Worm (Caenorhabditis elegans) whole organism, L4 larva: ENCODE data around the gene asp-18.

Experiments used
- aly-2 ChIP-seq: sonication (generic microtip); optimal IDR thresholded peaks from 2 replicates; lab custom pipeline; 2018; ENCODE audit warnings: missing biosample characterization, missing genetic modification characterization
- ama-1 ChIP-seq: fragments of 150-350 bp; optimal IDR thresholded peaks from 2 replicates; lab custom pipeline; 2014; ENCODE audit warnings: inconsistent platforms, mixed read lengths
- ceh-44 ChIP-seq: fragments of 200-800 bp; sonication (Bioruptor generic); IDR thresholded peaks from 2 replicates; pipeline ENCODE4 v1.3.6; 2022; ENCODE audit warnings: missing genetic modification reagents, missing genetic modification characterization, missing compliant biosample characterization
- zip-11 ChIP-seq: fragments of 200-800 bp; sonication (Bioruptor generic); IDR thresholded peaks from 2 replicates; pipeline ENCODE4 v1.3.6; 2022; ENCODE audit warnings: missing genetic modification characterization, missing compliant biosample characterization

DNA sequence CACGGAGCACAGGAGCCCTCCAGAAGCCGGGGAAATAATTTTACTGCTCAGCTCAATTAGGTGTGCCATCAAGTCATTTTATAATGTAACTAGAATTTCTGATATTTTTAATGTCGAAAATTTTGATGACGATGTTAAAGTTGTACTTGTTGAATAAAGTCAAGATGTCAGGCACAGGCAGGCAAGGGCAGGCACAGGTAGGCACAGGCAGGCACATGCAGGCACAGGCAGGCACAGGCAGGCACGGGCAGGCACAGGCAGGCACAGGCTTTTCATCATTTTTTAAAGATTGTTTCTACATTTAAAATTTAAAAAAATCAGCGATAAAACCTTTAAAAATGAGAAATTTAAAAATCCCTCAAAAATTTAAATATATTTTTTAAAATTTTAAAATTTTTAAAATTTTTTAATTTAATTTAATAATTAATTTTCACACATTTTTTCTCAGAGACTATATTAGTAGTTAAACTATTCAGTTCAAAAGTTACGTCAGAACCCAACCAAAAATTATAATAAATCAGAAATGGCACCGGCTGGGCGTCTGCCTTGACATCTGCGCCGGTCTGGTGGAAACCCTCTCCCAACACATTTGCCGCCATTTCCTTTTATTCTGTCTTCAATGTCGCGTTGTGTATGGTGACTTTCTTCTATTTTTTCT is 22.1 kb downstream of the asp-18 start, which contains the start of gene Y17D7C.6:
- TF ChIP-seq aly-2 (no peak), ceh-44 (no peak), zip-11 (GFP tag; lab: Robert Waterston, UW) (no peak), ama-1 (no peak)
